Fruit fly (Drosophila melanogaster): ENCODE data around the gene Tom40.

dm6 chrX:7704262-7705174, 32.2 kb upstream of the Tom40 start:
- TF ChIP-seq cnc (optimal IDR thresholded peaks at IDR 0.05) (no peak), CG7101 (tag; optimal IDR thresholded peaks at IDR 0.05) (no peak), tj (GFP tag; optimal IDR thresholded peaks at IDR 0.05) (no peak), CG12768 (GFP tag; optimal IDR thresholded peaks at IDR 0.05) (no peak), toe (GFP tag; optimal IDR thresholded peaks at IDR 0.05) (no peak), Mnt (GFP tag; optimal IDR thresholded peaks at IDR 0.05) (no peak), CG33017 (tag; optimal IDR thresholded peaks at IDR 0.05) (no peak), Crg-1 (GFP tag; optimal IDR thresholded peaks at IDR 0.05) (no peak), CG1620 (GFP tag; optimal IDR thresholded peaks at IDR 0.05) (no peak)
